Worm (Caenorhabditis elegans): Measurements from ENCODE around the gene C43F9.4.

ce11 chrIV:10545038-10545437, 43.9 kb downstream of the C43F9.4 start, which contains the start of gene T07G12.5:
- TF ChIP-seq zag-1 (tag; optimal IDR thresholded peaks at IDR 0.05) (no peak), dmd-8 (GFP tag; IDR thresholded peaks at IDR 0.05) (no peak)

Data from whole organism, L4 larva.